Worm (Caenorhabditis elegans) whole organism, L4/young adult: ENCODE results near the gene ocr-1.

Experiments used
- W03F9.2 ChIP-seq: fragments of 150-350 bp; optimal IDR thresholded peaks from 2 replicates; lab custom pipeline; 2014; ENCODE audit warnings: missing biosample characterization, missing genetic modification characterization
- dao-5 ChIP-seq: sonication (generic microtip); optimal IDR thresholded peaks from 2 replicates; lab custom pipeline; 2016; ENCODE audit warnings: missing genotype, missing genetic modification characterization, moderate library complexity, missing compliant biosample characterization
- him-1 ChIP-seq: sonication (generic microtip); optimal IDR thresholded peaks from 2 replicates; lab custom pipeline; 2016; ENCODE audit warnings: missing genotype, missing genetic modification reagents, missing genetic modification characterization, missing compliant biosample characterization

ocr-1 gene

DNA sequence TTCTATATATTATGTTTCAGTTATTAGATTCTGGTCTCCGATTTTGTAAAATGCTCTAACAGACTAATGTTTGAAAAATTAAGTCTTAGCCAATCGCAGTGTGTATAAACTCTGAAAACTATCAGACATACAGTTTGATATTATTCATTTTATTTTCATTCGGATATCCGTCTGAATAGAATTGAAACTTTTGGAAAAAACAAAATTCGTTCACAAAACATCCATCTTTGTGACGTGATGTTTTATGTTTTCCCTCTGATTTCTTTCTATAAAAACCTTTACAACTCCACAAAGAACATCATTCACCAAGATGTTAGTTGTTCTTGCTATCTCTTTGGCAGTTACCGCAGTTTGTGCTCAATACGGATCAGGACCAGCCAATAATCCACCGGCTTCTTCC, 29.3 kb downstream of the ocr-1 start, which contains the start of gene ule-3:
TSS of gene ule-3 (plus strand) at position 301 of the 400 bp plus-strand sequence.
- TF ChIP-seq him-1 (tag; lab: Kevin White, UChicago): no peak
- no peak for TF ChIP-seq W03F9.2 (tag; lab: Kevin White, UChicago)
- TF ChIP-seq dao-5: no peak

DNA sequence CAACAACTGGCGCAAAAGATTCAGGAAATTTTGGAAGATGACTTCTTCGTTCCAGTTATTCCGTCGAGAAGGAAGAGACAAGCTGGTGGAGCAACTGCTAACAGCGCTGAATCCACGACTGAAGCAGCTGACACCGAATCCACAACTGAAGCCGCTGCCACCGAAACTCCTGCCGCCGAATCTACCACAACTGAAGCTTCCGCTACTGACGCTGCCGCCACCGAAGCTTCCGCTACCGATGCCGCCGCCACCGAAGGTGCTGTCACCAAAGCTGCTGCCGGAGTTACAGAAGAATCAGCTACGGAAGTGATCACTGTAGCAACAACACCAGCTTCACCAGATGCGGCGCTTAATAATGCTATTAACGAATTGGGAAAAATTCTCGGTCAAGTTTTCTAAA, 30.3 kb downstream of the ocr-1 start:
- TF ChIP-seq him-1 (tag; lab: Kevin White, UChicago): no peak
- TF ChIP-seq dao-5: no peak
- TF ChIP-seq W03F9.2 (tag; lab: Kevin White, UChicago): no peak

DNA sequence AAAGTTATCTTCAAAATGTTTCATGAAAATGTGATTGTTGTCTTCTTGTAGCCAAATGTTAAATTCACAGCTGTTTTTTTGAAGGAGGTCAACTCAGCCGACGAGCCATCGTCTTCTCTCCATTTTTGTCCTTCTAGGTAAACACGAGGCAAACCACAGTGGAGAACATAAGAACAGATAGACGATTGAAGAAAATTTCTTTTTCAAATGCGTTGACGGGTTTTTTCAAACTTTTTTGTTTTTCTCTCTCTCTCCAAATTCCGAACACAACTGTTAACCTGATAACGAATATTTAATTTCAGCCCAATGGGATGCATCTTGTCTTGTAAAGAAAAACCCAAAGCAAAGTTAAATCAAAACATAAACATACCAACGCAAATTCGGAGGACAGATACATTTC, 31.3 kb downstream of the ocr-1 start, which contains the start of gene D1054.19:
TSS of gene D1054.19 (plus strand) at position 301 of the 400 bp plus-strand sequence.
- TF ChIP-seq him-1 (tag; lab: Kevin White, UChicago) (no peak), dao-5 (no peak), W03F9.2 (tag; lab: Kevin White, UChicago) (no peak)

DNA sequence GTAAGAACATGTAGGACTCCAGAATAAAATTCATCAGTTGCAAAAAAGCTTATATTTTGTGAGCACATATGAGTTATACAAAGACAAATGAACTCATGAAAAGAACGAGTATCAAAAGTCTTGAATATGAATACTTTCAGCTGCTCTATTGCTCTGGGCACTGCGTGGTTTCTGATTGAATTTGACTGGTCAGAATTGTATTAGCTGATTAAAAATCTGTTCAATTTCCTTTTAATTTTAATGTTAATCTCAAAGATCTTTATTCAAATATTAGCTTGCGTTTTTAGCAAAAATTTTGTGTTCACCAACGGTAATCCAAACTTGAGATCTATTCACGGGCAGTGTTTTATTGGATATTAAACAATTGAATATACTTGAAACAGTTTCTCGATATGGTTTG, 33.9 kb downstream of the ocr-1 start, which contains the start of gene srh-184:
TSS of gene srh-184 (minus strand) at position 101 of the 400 bp plus-strand sequence.
- no peak for TF ChIP-seq W03F9.2 (tag; lab: Kevin White, UChicago)
- TF ChIP-seq dao-5: no peak
- TF ChIP-seq him-1 (tag; lab: Kevin White, UChicago): no peak

DNA sequence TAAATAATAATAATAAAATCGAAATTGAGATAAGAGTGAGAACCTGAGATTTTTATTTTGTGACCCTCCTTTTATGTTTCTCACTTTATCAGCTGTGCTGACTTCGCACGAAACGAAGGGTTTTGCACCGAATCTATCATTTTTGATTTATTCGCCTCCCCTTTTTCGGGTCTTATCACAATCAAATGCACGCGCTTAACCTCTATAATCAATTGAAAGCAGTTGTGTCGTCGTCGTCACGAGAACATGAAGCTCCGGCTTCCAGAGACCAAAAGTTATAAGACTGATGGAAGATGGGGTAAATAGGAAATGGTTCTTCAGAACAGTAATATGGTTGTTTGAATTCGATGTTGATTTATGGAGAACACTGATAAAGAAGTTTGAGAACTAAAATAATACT, 37.0 kb downstream of the ocr-1 start, which contains the start of gene D1054.18:
TSS of gene D1054.18 (minus strand) at position 45 of the 400 bp plus-strand sequence.
- no peak for TF ChIP-seq him-1 (tag; lab: Kevin White, UChicago)

DNA sequence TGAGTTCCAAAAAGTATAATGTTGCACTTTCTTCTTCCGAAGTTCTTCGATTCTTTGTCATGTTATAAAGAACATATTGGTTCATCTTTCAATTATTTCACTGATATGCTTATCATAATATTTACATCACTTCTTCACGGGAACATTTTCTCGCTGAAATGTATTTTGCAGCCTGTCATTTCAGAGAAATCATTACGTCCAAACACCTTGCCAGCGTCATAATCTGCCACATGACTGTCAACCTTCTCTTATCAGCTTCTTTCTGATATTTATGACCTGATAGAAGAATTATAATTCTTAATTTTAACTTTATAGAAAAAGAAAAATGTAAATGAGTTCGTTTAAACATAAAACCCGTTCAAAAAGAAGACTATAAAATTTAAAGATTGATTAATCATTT, 37.9 kb downstream of the ocr-1 start:
- TF ChIP-seq dao-5 (no peak), W03F9.2 (tag; lab: Kevin White, UChicago) (peak; percentile 1)

DNA sequence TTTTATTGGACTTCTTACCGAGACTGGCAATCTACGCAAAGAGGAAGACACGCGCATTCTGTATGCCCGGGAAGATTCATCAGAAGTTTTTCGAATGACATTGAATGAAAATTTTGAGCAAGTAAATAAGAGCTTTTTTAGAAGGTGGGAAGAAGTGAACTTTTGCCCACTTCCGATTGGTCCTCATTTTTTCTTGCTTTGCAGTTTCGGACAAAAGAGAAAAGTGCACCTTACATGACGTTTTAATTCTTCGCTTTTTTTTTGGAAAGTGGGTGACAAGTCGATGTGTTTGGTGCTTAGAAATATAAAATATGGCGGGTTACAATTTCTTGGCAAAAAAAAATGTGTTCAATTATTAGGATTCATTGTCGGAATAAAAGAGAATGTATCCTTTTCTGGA, 40.2 kb downstream of the ocr-1 start, which contains the start of gene secs-1:
TSS of gene secs-1 (minus strand) at position 101 of the 400 bp plus-strand sequence.
- TF ChIP-seq dao-5: no peak
- TF ChIP-seq him-1 (tag; lab: Kevin White, UChicago): no peak
- no peak for TF ChIP-seq W03F9.2 (tag; lab: Kevin White, UChicago)

DNA sequence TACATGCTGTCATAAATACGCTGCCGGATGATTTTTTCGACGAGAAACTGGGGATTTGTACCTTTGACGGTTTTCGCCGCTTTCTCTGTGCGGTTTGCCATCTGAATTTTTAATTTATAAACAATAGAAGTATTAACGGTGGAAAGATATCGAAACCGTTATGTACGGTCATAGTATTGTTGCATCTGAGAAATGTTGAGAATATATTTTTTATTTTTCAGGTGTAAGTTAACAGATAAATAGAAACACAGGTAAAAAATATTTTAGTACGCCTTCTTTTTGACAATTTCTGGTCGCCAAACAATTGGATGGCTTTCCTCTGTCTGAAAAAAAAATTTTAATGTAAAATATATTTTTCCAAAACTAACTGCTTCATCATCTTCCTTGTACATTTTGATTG, 41.8 kb downstream of the ocr-1 start, which contains the start of gene prp-38:
TSS of gene prp-38 (minus strand) at position 101 of the 400 bp plus-strand sequence.
- no peak for TF ChIP-seq him-1 (tag; lab: Kevin White, UChicago)
- no peak for TF ChIP-seq dao-5
- TF ChIP-seq W03F9.2 (tag; lab: Kevin White, UChicago): no peak

DNA sequence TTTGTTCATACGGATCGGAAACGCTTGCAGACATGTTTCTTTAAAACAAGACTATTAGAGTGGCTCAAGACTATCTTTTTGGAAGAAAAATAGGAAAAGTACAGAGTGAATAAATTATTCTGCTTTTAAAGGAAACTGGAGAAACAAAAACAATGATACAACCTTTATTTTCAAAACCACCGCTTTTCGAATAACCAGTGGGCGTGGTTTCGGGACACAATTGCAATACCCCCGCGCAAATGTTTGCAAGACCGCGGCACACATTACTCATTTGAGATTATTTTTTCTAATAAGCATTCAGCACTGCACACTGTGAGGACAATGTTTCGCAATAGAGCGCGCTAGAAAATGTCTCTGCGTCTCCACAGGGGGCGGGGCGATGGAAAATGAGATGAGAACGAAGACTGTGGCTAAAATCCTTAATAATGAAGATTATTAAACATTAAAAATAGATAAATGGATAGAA, 43.7 kb downstream of the ocr-1 start, which contains the start of gene plrg-1:
TSS of gene plrg-1 (minus strand) at position 51 of the 466 bp plus-strand sequence.
- peak; percentile 33 for TF ChIP-seq him-1 (tag; lab: Kevin White, UChicago)
- TF ChIP-seq dao-5: peak; percentile 29
- TF ChIP-seq W03F9.2 (tag; lab: Kevin White, UChicago): peak; percentile 92

DNA sequence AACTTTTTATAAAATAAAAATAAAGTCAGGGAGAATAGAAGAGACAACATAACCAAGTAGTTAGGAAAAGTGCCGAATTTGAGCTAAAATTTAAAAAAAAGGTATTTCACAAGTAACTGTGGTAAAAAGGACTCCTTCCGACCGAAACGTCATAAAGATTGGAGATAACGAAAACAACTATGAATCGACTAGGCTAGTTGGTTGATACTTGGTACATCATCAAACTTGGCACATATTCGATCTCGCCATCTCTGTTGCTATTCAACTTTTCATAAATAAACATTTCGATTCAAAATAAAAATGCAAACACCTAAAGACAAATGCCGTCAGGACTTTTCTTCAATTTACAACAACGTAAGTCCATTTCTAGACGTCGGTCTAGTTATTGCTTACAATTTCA, 47.6 kb downstream of the ocr-1 start, which contains the start of gene C29A12.22:
TSS of gene C29A12.22 (plus strand) at position 301 of the 400 bp plus-strand sequence.
- no peak for TF ChIP-seq dao-5
- TF ChIP-seq W03F9.2 (tag; lab: Kevin White, UChicago): no peak
- TF ChIP-seq him-1 (tag; lab: Kevin White, UChicago): no peak

DNA sequence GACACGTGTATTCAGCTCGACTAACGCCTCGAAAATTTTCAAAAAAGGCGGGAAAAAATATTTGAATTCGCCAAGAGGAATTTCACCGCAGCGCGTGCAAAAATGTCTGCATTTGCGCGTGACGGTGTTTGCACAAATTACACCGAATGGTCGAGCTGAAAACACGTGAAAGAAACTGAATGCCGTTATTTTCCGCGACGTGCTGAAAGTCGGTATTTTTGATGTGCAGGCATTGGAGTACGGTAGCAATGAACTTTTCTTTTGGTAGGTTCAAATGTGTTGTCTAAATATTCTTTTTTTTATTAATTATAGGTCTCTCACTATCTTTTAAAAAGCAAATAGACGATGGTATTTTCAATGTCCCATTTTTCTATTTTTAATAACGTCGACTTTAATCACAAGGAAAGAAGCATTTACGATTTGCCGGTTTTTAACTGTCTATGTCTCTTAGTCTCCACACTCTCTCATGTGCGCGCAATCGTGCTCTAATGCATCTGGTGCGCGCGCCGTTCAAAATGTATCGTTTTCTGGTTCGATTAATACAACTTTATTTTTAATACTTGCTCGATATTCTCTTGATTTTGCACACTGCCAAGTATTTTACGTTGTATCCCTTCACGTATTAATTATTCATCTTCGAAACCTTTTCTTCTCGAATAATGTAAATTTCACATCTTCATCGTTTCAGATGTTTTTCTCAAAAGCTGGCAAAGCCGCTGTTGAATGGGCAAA, 49.4 kb downstream of the ocr-1 start, which contains the start of the genes C29A12.1 and lig-1:
TSS of gene C29A12.1 (minus strand) at position 63 of the 732 bp plus-strand sequence.
TSS of gene lig-1 (plus strand) at position 682 of the 732 bp plus-strand sequence.
- TF ChIP-seq W03F9.2 (tag; lab: Kevin White, UChicago) (peak; percentile 21), dao-5 (no peak)

DNA sequence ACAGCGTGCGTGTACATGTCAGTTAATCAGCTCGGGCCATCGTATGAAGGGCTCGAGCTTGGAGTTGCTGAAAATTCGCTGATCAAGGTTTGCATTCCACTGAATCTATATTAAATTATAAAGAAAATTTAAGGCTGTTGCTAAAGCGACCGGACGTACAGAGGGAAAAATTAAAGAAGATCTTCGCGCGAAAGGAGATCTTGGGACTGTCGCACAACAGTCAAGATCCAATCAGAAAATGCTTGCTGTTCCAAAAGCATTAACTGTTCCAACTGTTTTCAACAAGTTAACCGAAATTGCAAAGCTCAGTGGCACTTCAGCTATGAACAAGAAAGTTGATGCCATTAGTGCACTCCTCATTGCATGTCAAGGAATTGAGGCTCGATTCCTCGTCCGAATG, 50.2 kb downstream of the ocr-1 start:
- TF ChIP-seq W03F9.2 (tag; lab: Kevin White, UChicago) (no peak), dao-5 (no peak), him-1 (tag; lab: Kevin White, UChicago) (no peak)

DNA sequence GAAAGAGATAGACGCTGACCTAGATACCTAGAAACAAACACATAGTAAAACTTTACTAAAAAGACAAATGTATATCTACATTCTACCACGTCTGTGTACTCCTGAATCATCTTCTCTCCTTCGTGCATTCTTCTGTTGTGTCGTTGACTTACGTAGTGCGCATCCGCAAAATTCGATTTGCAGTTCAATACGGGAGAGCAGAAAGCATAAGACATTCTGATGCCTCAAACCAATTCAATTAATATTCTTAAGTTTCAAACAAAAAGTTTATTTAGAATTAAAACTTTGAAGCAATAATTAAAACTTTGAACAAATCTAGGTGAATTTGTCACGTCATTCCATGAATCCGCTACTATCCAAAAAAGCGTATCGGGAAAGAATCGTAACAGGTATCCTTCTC, 52.7 kb downstream of the ocr-1 start:
- TF ChIP-seq dao-5: no peak
- TF ChIP-seq him-1 (tag; lab: Kevin White, UChicago): no peak
- TF ChIP-seq W03F9.2 (tag; lab: Kevin White, UChicago): no peak
